Worm (Caenorhabditis elegans): ENCODE results near the gene Y17G7B.8.

- TF ChIP-seq unc-39 (tag; optimal IDR thresholded peaks at IDR 0.05) = no peak
- no peak for TF ChIP-seq elt-3 (tag; optimal IDR thresholded peaks at IDR 0.05)
- no peak for TF ChIP-seq nhr-237 (tag; optimal IDR thresholded peaks at IDR 0.05)
- TF ChIP-seq blmp-1 (tag; optimal IDR thresholded peaks at IDR 0.05) = no peak
- TF ChIP-seq ztf-11 (tag; optimal IDR thresholded peaks at IDR 0.05) = no peak
Observed at ce11 chrII:12049281-12049680, 21.7 kb upstream of the Y17G7B.8 start, which contains the start of gene nadk-2.
